Fruit fly (Drosophila melanogaster) whole organism, embryonic: ENCODE measurements around the gene Smvt.
A peak's percentile ranks its signal among the peaks of the same experiment; 100 is the strongest.

Experiments used
- Adf1 ChIP-seq: fragments of 200-800 bp; sonication (Bioruptor generic); IDR thresholded peaks from 2 replicates; pipeline ENCODE4 v1.3.6; 2022; ENCODE audit warnings: missing biosample characterization, missing genetic modification characterization
- Atf-2 ChIP-seq: fragments of 200-800 bp; sonication (Bioruptor generic); optimal IDR thresholded peaks from 2 replicates; lab custom pipeline; 2016; ENCODE audit warnings: missing biosample characterization, missing genetic modification characterization
- BtbVII ChIP-seq: fragments of 200-800 bp; sonication (Bioruptor generic); optimal IDR thresholded peaks from 3 replicates; lab custom pipeline; 2017; ENCODE audit warnings: missing biosample characterization, mild to moderate bottlenecking, missing genetic modification characterization
- CG1024 ChIP-seq: fragments of 200-800 bp; sonication (Bioruptor generic); IDR thresholded peaks from 2 replicates; pipeline ENCODE4 v1.3.6; 2022; ENCODE audit warnings: missing biosample characterization, missing genetic modification characterization
- CG10274 ChIP-seq: fragments of 200-800 bp; sonication (Bioruptor generic); optimal IDR thresholded peaks from 3 replicates; lab custom pipeline; 2017; ENCODE audit warnings: missing biosample characterization, mild to moderate bottlenecking, missing genetic modification characterization
- CG10565 ChIP-seq: fragments of 200-800 bp; sonication (Bioruptor generic); optimal IDR thresholded peaks from 3 replicates; lab custom pipeline; 2016; ENCODE audit warnings: missing biosample characterization, mild to moderate bottlenecking, missing genetic modification characterization
- CG12219 ChIP-seq: fragments of 200-800 bp; sonication (Bioruptor generic); optimal IDR thresholded peaks from 3 replicates; lab custom pipeline; 2018; ENCODE audit warnings: missing biosample characterization, mild to moderate bottlenecking, missing genetic modification characterization
- CG13775 ChIP-seq: fragments of 200-800 bp; sonication (Bioruptor generic); optimal IDR thresholded peaks from 3 replicates; lab custom pipeline; 2017; ENCODE audit warnings: missing biosample characterization, mild to moderate bottlenecking, missing genetic modification characterization
- CG14441 ChIP-seq: fragments of 200-800 bp; sonication (Bioruptor generic); IDR thresholded peaks from 2 replicates; pipeline ENCODE4 v1.3.6; 2022; ENCODE audit warnings: missing biosample characterization, missing genetic modification characterization
- CG15479 ChIP-seq: fragments of 200-800 bp; sonication (Bioruptor generic); optimal IDR thresholded peaks from 3 replicates; lab custom pipeline; 2019; ENCODE audit warnings: missing biosample characterization, mild to moderate bottlenecking, missing genetic modification characterization, moderate library complexity
- CG1603 ChIP-seq: fragments of 200-800 bp; sonication (Bioruptor generic); optimal IDR thresholded peaks from 2 replicates; lab custom pipeline; 2019; ENCODE audit warnings: missing biosample characterization, mild to moderate bottlenecking, missing genetic modification characterization, moderate library complexity
- CG16863 ChIP-seq: fragments of 200-800 bp; sonication (Bioruptor generic); optimal IDR thresholded peaks from 3 replicates; lab custom pipeline; 2016; ENCODE audit warnings: missing biosample characterization, missing genetic modification characterization
- CG17385 ChIP-seq: fragments of 200-800 bp; sonication (Bioruptor generic); optimal IDR thresholded peaks from 3 replicates; lab custom pipeline; 2018; ENCODE audit warnings: missing biosample characterization, mild to moderate bottlenecking, missing genetic modification characterization
- CG2120 ChIP-seq: fragments of 200-800 bp; sonication (Bioruptor generic); optimal IDR thresholded peaks from 3 replicates; lab custom pipeline; 2016; ENCODE audit warnings: missing biosample characterization, missing genetic modification characterization
- CG32532 ChIP-seq: fragments of 200-800 bp; sonication (Bioruptor generic); IDR thresholded peaks from 2 replicates; pipeline ENCODE4 v1.3.6; 2022; ENCODE audit warnings: missing biosample characterization, missing genetic modification characterization
- CG3838 ChIP-seq: fragments of 200-800 bp; sonication (Bioruptor generic); optimal IDR thresholded peaks from 3 replicates; lab custom pipeline; 2016; ENCODE audit warnings: missing biosample characterization, missing genetic modification characterization
- CG42726 ChIP-seq: fragments of 200-800 bp; sonication (Bioruptor generic); IDR thresholded peaks from 2 replicates; pipeline ENCODE4 v1.3.6; 2022; ENCODE audit warnings: missing biosample characterization, missing genetic modification characterization; ENCODE audit not compliant: partially characterized antibody
- CG4360 ChIP-seq: fragments of 200-800 bp; sonication (Bioruptor generic); IDR thresholded peaks from 2 replicates; pipeline ENCODE4 v1.3.6; 2022; ENCODE audit warnings: missing biosample characterization, missing genetic modification characterization
- CG9609 ChIP-seq: fragments of 200-800 bp; sonication (Bioruptor generic); optimal IDR thresholded peaks from 3 replicates; lab custom pipeline; 2016; ENCODE audit warnings: missing biosample characterization, missing genetic modification characterization
- Dad ChIP-seq: fragments of 200-800 bp; sonication (Bioruptor generic); optimal IDR thresholded peaks from 3 replicates; lab custom pipeline; 2016; ENCODE audit warnings: missing biosample characterization, missing genetic modification characterization
- Deaf1 ChIP-seq: fragments of 200-800 bp; optimal IDR thresholded peaks from 3 replicates; lab custom pipeline; 2019; ENCODE audit warnings: missing biosample characterization, mild to moderate bottlenecking, missing genetic modification characterization, moderate library complexity
- Dfd ChIP-seq, 2 experiments: fragments of >200 bp; optimal IDR thresholded peaks; 2 replicates each; lab custom pipeline; 2017; ENCODE audit warnings: missing biosample characterization in 2 of 2, missing genetic modification characterization in 2 of 2
- Dll ChIP-seq: fragments of 200-800 bp; sonication (Bioruptor generic); IDR thresholded peaks from 4 replicates; pipeline ENCODE4 v1.3.6; 2022; ENCODE audit warnings: missing biosample characterization, missing genetic modification characterization; ENCODE audit not compliant: partially characterized antibody
- ERR ChIP-seq: fragments of 200-800 bp; sonication (Bioruptor generic); optimal IDR thresholded peaks from 2 replicates; lab custom pipeline; 2016; ENCODE audit warnings: missing biosample characterization, missing genetic modification characterization
- HmgZ ChIP-seq: fragments of 200-800 bp; sonication (Bioruptor generic); optimal IDR thresholded peaks from 2 replicates; lab custom pipeline; 2018; ENCODE audit warnings: missing biosample characterization, mild to moderate bottlenecking, missing genetic modification characterization
- Jarid2 ChIP-seq: fragments of 200-800 bp; sonication (Bioruptor generic); optimal IDR thresholded peaks from 3 replicates; lab custom pipeline; 2017; ENCODE audit warnings: mild to moderate bottlenecking, missing biosample characterization, missing genetic modification reagents, missing genetic modification characterization
- NC2β ChIP-seq: fragments of 200-800 bp; sonication (Bioruptor generic); optimal IDR thresholded peaks from 2 replicates; lab custom pipeline; 2016; ENCODE audit warnings: missing biosample characterization, missing genetic modification characterization
- Neu2 ChIP-seq: fragments of 200-800 bp; sonication (Bioruptor generic); optimal IDR thresholded peaks from 3 replicates; lab custom pipeline; 2016; ENCODE audit warnings: missing biosample characterization, missing genetic modification characterization, borderline replicate concordance
- Oli ChIP-seq: fragments of 200-800 bp; sonication (Bioruptor generic); optimal IDR thresholded peaks from 2 replicates; lab custom pipeline; 2018; ENCODE audit warnings: missing biosample characterization, mild to moderate bottlenecking, missing genetic modification characterization, moderate library complexity
- Trl ChIP-seq, 3 experiments: fragments of >200 bp in 2 of 3; fragments of 200-800 bp in 1 of 3; sonication (Bioruptor generic) in 1 of 3; optimal IDR thresholded peaks; 2 replicates in 1 of 3; 3 replicates in 2 of 3; lab custom pipeline; 2016 to 2017; ENCODE audit warnings: missing biosample characterization in 1 of 3, missing genetic modification characterization in 1 of 3
- bab2 ChIP-seq: fragments of 200-800 bp; sonication (Bioruptor generic); optimal IDR thresholded peaks from 2 replicates; lab custom pipeline; 2016; ENCODE audit warnings: missing biosample characterization, missing genetic modification characterization
- br ChIP-seq: fragments of >200 bp; optimal IDR thresholded peaks from 2 replicates; lab custom pipeline; 2017
- cg ChIP-seq: fragments of 200-800 bp; sonication (Bioruptor generic); optimal IDR thresholded peaks from 3 replicates; lab custom pipeline; 2019; ENCODE audit warnings: missing biosample characterization, mild to moderate bottlenecking, missing genetic modification characterization, moderate library complexity
- chm ChIP-seq: fragments of 200-800 bp; sonication (Bioruptor generic); IDR thresholded peaks from 2 replicates; pipeline ENCODE4 v1.3.6; 2022; ENCODE audit warnings: missing biosample characterization, missing genetic modification characterization
- croc ChIP-seq: fragments of 200-800 bp; sonication (Bioruptor generic); conservative IDR thresholded peaks from 3 replicates; pipeline ENCODE4 v1.3.6; 2022; ENCODE audit warnings: missing biosample characterization, missing genetic modification characterization
- crol ChIP-seq: fragments of 200-800 bp; sonication (Bioruptor generic); IDR thresholded peaks from 2 replicates; pipeline ENCODE4 v1.3.6; 2022; ENCODE audit warnings: missing biosample characterization, missing genetic modification characterization
- da ChIP-seq: fragments of 200-800 bp; sonication (Bioruptor generic); optimal IDR thresholded peaks from 2 replicates; lab custom pipeline; 2016; ENCODE audit warnings: missing biosample characterization, missing genetic modification characterization
- en ChIP-seq: fragments of 200-800 bp; sonication (Bioruptor generic); optimal IDR thresholded peaks from 2 replicates; lab custom pipeline; 2016; ENCODE audit warnings: missing biosample characterization, missing genetic modification characterization
- gsb ChIP-seq: fragments of 200-800 bp; sonication (Bioruptor generic); IDR thresholded peaks from 2 replicates; pipeline ENCODE4 v1.3.6; 2022; ENCODE audit warnings: missing biosample characterization, missing genetic modification characterization
- hb ChIP-seq: fragments of 200-800 bp; sonication (Bioruptor generic); IDR thresholded peaks from 3 replicates; pipeline ENCODE4 v1.3.6; 2022; ENCODE audit warnings: missing biosample characterization, missing genetic modification characterization; ENCODE audit not compliant: partially characterized antibody
- inv ChIP-seq: fragments of 200-800 bp; sonication (Bioruptor generic); IDR thresholded peaks from 2 replicates; pipeline ENCODE4 v1.3.6; 2022; ENCODE audit warnings: missing biosample characterization, missing genetic modification characterization; ENCODE audit not compliant: partially characterized antibody
- jigr1 ChIP-seq: fragments of 200-800 bp; sonication (Bioruptor generic); IDR thresholded peaks from 3 replicates; pipeline ENCODE4 v1.3.6; 2022; ENCODE audit warnings: missing biosample characterization, missing genetic modification characterization
- mam ChIP-seq: fragments of 200-800 bp; sonication (Bioruptor generic); optimal IDR thresholded peaks from 3 replicates; lab custom pipeline; 2016; ENCODE audit warnings: missing biosample characterization, missing genetic modification characterization
- phol ChIP-seq: fragments of 200-800 bp; sonication (Bioruptor generic); optimal IDR thresholded peaks from 3 replicates; lab custom pipeline; 2018; ENCODE audit warnings: missing biosample characterization, mild to moderate bottlenecking, missing genetic modification characterization, moderate library complexity
- prd ChIP-seq, 3 experiments: fragments of >200 bp in 2 of 3; fragments of 200-800 bp in 1 of 3; sonication (Bioruptor generic) in 1 of 3; optimal IDR thresholded peaks in 2 of 3; IDR thresholded peaks in 1 of 3; 2 replicates in 2 of 3; 3 replicates in 1 of 3; pipeline versions ENCODE4 v1.3.6 to Lab custom; 2017 to 2022; ENCODE audit warnings: missing biosample characterization in 1 of 3, missing genetic modification characterization in 1 of 3
- seq ChIP-seq: fragments of 200-800 bp; sonication (Bioruptor generic); IDR thresholded peaks from 2 replicates; pipeline ENCODE4 v1.3.6; 2022; ENCODE audit warnings: missing biosample characterization, missing genetic modification characterization
- sima ChIP-seq: fragments of 200-800 bp; sonication (Bioruptor generic); optimal IDR thresholded peaks from 2 replicates; lab custom pipeline; 2016; ENCODE audit warnings: missing biosample characterization, missing genetic modification characterization
- sisA ChIP-seq: fragments of 200-800 bp; sonication (Bioruptor generic); IDR thresholded peaks from 2 replicates; pipeline ENCODE4 v1.3.6; 2022; ENCODE audit warnings: missing biosample characterization, missing genetic modification characterization
- tgo ChIP-seq: fragments of 200-800 bp; sonication (Bioruptor generic); IDR thresholded peaks from 3 replicates; pipeline ENCODE4 v1.3.6; 2022; ENCODE audit warnings: missing biosample characterization, missing genetic modification characterization

The Smvt gene

DNA sequence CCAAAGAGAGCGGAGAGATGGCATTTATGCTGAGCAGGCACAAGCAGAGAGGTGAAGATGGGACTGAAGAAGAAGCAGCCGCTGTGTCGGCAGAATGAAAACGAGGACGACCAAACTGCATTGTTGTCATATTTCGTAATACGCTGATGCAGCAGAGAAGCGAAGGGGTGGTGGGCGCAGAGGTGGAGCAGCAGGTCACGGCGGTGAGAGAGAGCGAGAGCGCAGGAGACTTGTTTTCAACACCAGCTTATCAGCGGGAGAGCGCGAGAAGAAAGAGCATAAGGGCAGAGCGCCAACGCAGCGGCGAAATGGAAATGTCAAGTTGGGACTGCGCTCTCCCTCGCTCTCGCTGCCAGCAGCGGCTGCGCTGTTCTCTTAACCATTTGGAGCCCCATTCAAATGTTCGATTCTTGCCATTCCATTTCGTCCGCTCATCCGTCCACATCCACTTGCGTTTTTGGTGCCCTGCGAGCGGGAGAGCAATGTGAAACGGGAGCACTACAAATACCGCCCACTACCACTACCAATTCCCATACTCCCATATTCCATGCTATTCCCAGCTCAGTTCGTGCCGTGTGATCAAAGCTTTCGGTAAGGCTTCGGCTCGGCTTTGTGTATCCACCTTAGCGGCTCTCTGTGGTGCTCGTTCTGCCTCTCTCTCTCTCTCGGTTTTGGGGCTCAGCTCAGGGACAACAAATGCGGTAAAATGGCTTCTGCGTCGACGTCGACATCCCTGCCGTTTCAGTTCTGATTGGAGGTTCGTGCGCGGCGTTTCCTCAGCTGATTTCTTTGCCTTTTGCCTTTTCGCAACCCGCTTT lies 47.9 kb downstream of the Smvt start, which contains the start of gene ttk (continued):
- TF ChIP-seq phol (tag; lab: Kevin White, UChicago) (no peak), sima (GFP tag; lab: Kevin White, UChicago) (no peak), gsb (no peak), Dfd (GFP tag; optimal IDR thresholded peaks at IDR 0.05; lab: Kevin White, UChicago) (no peak), Oli (tag; lab: Kevin White, UChicago) (no peak), Jarid2 (GFP tag; lab: Kevin White, UChicago) (peak; percentile 54), CG12219 (no peak), CG14441 (no peak), br (lab: Kevin White, UChicago) (no peak), CG9609 (no peak), jigr1 (GFP tag; lab: Robert Waterston, UW) (no peak), CG2120 (GFP tag; lab: Kevin White, UChicago) (no peak), Trl (optimal IDR thresholded peaks at IDR 0.05; lab: Kevin White, UChicago) (peak; percentile 95 to 97), Trl (GFP tag; optimal IDR thresholded peaks at IDR 0.05; lab: Kevin White, UChicago) (peak; percentile 41), CG17385 (GFP tag; lab: Kevin White, UChicago) (peak; percentile 90), CG10565 (GFP tag; lab: Kevin White, UChicago) (no peak), CG16863 (GFP tag; lab: Kevin White, UChicago) (no peak), CG15479 (GFP tag; lab: Kevin White, UChicago) (peak; percentile 23), Dad (GFP tag; lab: Kevin White, UChicago) (peak; percentile 3), NC2β (GFP tag; lab: Kevin White, UChicago) (no peak), CG32532 (GFP tag; lab: Robert Waterston, UW) (peak; percentile 56; the same call in 1 of the 2 replicates), croc (GFP tag; lab: Robert Waterston, UW) (no peak), Neu2 (GFP tag; lab: Kevin White, UChicago) (no peak), CG10274 (GFP tag; lab: Kevin White, UChicago) (no peak), en (GFP tag; lab: Kevin White, UChicago) (no peak), CG42726 (GFP tag; lab: Robert Waterston, UW) (0 out of 2 replicates have a peak, but pooled peaks have one; percentile 14), HmgZ (tag; lab: Kevin White, UChicago) (no peak), hb (GFP tag; lab: Robert Waterston, UW) (no peak), Dll (GFP tag; lab: Robert Waterston, UW) (peak; percentile 45; the same call in 2 of the 4 replicates), CG1024 (GFP tag; lab: Robert Waterston, UW) (no peak), tgo (GFP tag; lab: Robert Waterston, UW) (no peak), CG13775 (GFP tag; lab: Kevin White, UChicago) (no peak), CG1603 (tag; lab: Kevin White, UChicago) (no peak), bab2 (GFP tag; lab: Kevin White, UChicago) (no peak), inv (GFP tag; lab: Robert Waterston, UW) (no peak), chm (0 out of 2 replicates have a peak, but pooled peaks have one; percentile 50), sisA (no peak), prd (optimal IDR thresholded peaks at IDR 0.05; lab: Kevin White, UChicago) (no peak), prd (GFP tag; IDR thresholded peaks at IDR 0.05; lab: Robert Waterston, UW) (no peak), seq (GFP tag; lab: Robert Waterston, UW) (peak; percentile 36; the same call in 1 of the 2 replicates), CG4360 (GFP tag; lab: Robert Waterston, UW) (0 out of 2 replicates have a peak, but pooled peaks have one; percentile 54), Adf1 (peak; percentile 78), Atf-2 (GFP tag; lab: Kevin White, UChicago) (no peak), crol (GFP tag; lab: Robert Waterston, UW) (peak; percentile 96), CG3838 (GFP tag; lab: Kevin White, UChicago) (no peak), Deaf1 (tag; lab: Kevin White, UChicago) (peak; percentile 87), BtbVII (GFP tag; lab: Kevin White, UChicago) (no peak), da (no peak), cg (GFP tag; lab: Kevin White, UChicago) (peak; percentile 45), ERR (GFP tag; lab: Kevin White, UChicago) (no peak), mam (GFP tag; lab: Kevin White, UChicago) (no peak)
